Worm (Caenorhabditis elegans) whole organism, early embryonic: Measurements from ENCODE around the gene fbxa-94.

Experiments
- ama-1 ChIP-seq: fragments of 150-350 bp; optimal IDR thresholded peaks from 2 replicates; lab custom pipeline; 2014
- flt-1 ChIP-seq: fragments of 200-800 bp; sonication (Bioruptor generic); IDR thresholded peaks from 2 replicates; pipeline ENCODE4 v1.3.6; 2022; ENCODE audit warnings: missing genetic modification characterization, missing compliant biosample characterization
- scrt-1 ChIP-seq: fragments of 200-800 bp; sonication (Bioruptor generic); IDR thresholded peaks from 2 replicates; pipeline ENCODE4 v1.3.6; 2022; ENCODE audit warnings: missing genetic modification characterization, missing compliant biosample characterization
- tbx-37 ChIP-seq: fragments of 200-800 bp; sonication (Bioruptor generic); conservative IDR thresholded peaks from 2 replicates; pipeline ENCODE4 v1.3.6; 2022; ENCODE audit warnings: missing genetic modification reagents, missing genetic modification characterization, missing compliant biosample characterization
- tra-4 ChIP-seq: sonication (generic microtip); optimal IDR thresholded peaks from 2 replicates; lab custom pipeline; 2017; ENCODE audit warnings: missing genetic modification characterization, missing compliant biosample characterization

DNA sequence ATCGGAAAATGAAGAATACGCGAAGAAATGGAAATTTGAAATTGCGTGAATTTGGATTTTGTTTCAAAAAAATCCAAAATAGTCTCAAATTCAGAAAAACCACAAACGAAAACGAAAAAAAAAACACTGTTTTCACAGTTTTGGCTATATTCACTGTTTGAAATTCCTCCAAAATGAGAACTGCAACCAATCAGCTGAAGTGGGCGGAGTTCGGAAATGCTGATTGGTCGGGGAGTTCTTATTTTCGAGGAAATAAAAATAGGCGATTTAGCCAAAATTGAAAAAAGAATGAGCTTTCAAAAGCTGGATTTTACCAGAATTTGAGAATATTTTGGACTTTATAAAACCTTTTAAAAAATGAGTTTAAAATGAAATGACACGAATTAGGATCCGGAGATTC, 27.8 kb upstream of the fbxa-94 start, which contains the start of gene glb-14:
- no peak for TF ChIP-seq tbx-37 (GFP tag; lab: Robert Waterston, UW)
- TF ChIP-seq ama-1 (lab: Kevin White, UChicago) = no peak
- TF ChIP-seq tra-4 (tag; lab: Kevin White, UChicago) = no peak
- no peak for TF ChIP-seq flt-1 (GFP tag; lab: Robert Waterston, UW)
- no peak for TF ChIP-seq scrt-1 (GFP tag; lab: Robert Waterston, UW)
